Fruit fly (Drosophila melanogaster) whole organism, embryonic: ENCODE measurements around the gene Adsl.

Experiments
- CG10209 ChIP-seq: fragments of 200-800 bp; sonication (Bioruptor generic); optimal IDR thresholded peaks from 3 replicates; lab custom pipeline; 2017; ENCODE audit warnings: missing biosample characterization, mild to moderate bottlenecking, missing genetic modification characterization, missing genetic modification reagents
- CG10462 ChIP-seq: fragments of 200-800 bp; sonication (Bioruptor generic); optimal IDR thresholded peaks from 2 replicates; lab custom pipeline; 2016; ENCODE audit warnings: missing biosample characterization, missing genetic modification characterization
- CG11696 ChIP-seq: fragments of 200-800 bp; sonication (Bioruptor generic); IDR thresholded peaks from 2 replicates; pipeline ENCODE4 v1.3.6; 2022; ENCODE audit warnings: missing biosample characterization, missing genetic modification characterization
- CG12744 ChIP-seq: fragments of 200-800 bp; sonication (Bioruptor generic); optimal IDR thresholded peaks from 2 replicates; lab custom pipeline; 2016; ENCODE audit warnings: missing biosample characterization, missing genetic modification characterization
- CG13424 ChIP-seq: fragments of 200-800 bp; sonication (Bioruptor generic); optimal IDR thresholded peaks from 2 replicates; lab custom pipeline; 2019; ENCODE audit warnings: missing biosample characterization, mild to moderate bottlenecking, missing genetic modification characterization, moderate library complexity
- CG15073 ChIP-seq: fragments of 200-800 bp; sonication (Bioruptor generic); optimal IDR thresholded peaks from 2 replicates; lab custom pipeline; 2016; ENCODE audit warnings: missing biosample characterization, missing genetic modification characterization
- CG1529 ChIP-seq: fragments of 200-800 bp; sonication (Bioruptor generic); optimal IDR thresholded peaks from 3 replicates; lab custom pipeline; 2018; ENCODE audit warnings: missing biosample characterization, missing genetic modification characterization
- CG1602 ChIP-seq: fragments of 200-800 bp; sonication (Bioruptor generic); optimal IDR thresholded peaks from 3 replicates; lab custom pipeline; 2016; ENCODE audit warnings: missing biosample characterization, missing genetic modification characterization
- CG1647 ChIP-seq: fragments of 200-800 bp; sonication (Bioruptor generic); optimal IDR thresholded peaks from 3 replicates; lab custom pipeline; 2016; ENCODE audit warnings: missing biosample characterization, missing genetic modification characterization
- CG16815 ChIP-seq: fragments of 200-800 bp; sonication (Bioruptor generic); optimal IDR thresholded peaks from 3 replicates; lab custom pipeline; 2017; ENCODE audit warnings: missing biosample characterization, mild to moderate bottlenecking, missing genetic modification characterization
- CG17328 ChIP-seq: fragments of 200-800 bp; sonication (Bioruptor generic); IDR thresholded peaks from 2 replicates; pipeline ENCODE4 v1.3.6; 2022; ENCODE audit warnings: missing biosample characterization, missing genetic modification characterization
- CG17612 ChIP-seq: fragments of 200-800 bp; sonication (Bioruptor generic); IDR thresholded peaks from 2 replicates; pipeline ENCODE4 v1.3.6; 2022; ENCODE audit warnings: missing biosample characterization, missing genetic modification characterization
- CG17829 ChIP-seq: fragments of 200-800 bp; optimal IDR thresholded peaks from 2 replicates; lab custom pipeline; 2019; ENCODE audit warnings: missing biosample characterization, mild to moderate bottlenecking, missing genetic modification characterization, moderate library complexity
- CG18476 ChIP-seq: fragments of 200-800 bp; sonication (Bioruptor generic); optimal IDR thresholded peaks from 2 replicates; lab custom pipeline; 2016; ENCODE audit warnings: missing biosample characterization, mild to moderate bottlenecking, missing genetic modification characterization
- CG6683 ChIP-seq: fragments of 200-800 bp; sonication (Bioruptor generic); optimal IDR thresholded peaks from 2 replicates; lab custom pipeline; 2017; ENCODE audit warnings: missing biosample characterization, mild to moderate bottlenecking, missing genetic modification characterization, missing genetic modification reagents
- CG7786 ChIP-seq: fragments of 200-800 bp; sonication (Bioruptor generic); optimal IDR thresholded peaks from 2 replicates; lab custom pipeline; 2016; ENCODE audit warnings: missing biosample characterization, missing genetic modification characterization
- CG7963 ChIP-seq: fragments of 200-800 bp; sonication (Bioruptor generic); IDR thresholded peaks from 3 replicates; pipeline ENCODE4 v1.3.6; 2022; ENCODE audit warnings: missing biosample characterization, missing genetic modification characterization; ENCODE audit not compliant: partially characterized antibody
- CG7987 ChIP-seq: fragments of 200-800 bp; sonication (Bioruptor generic); optimal IDR thresholded peaks from 2 replicates; lab custom pipeline; 2018; ENCODE audit warnings: missing biosample characterization, mild to moderate bottlenecking, missing genetic modification characterization, moderate library complexity
- CG8944 ChIP-seq: fragments of 200-800 bp; sonication (Bioruptor generic); optimal IDR thresholded peaks from 3 replicates; lab custom pipeline; 2016; ENCODE audit warnings: missing biosample characterization, missing genetic modification characterization
- Eip74EF ChIP-seq, 2 experiments: fragments of 200-800 bp in 1 of 2; fragments of >200 bp in 1 of 2; sonication (Bioruptor generic) in 1 of 2; optimal IDR thresholded peaks; 2 replicates each; lab custom pipeline; 2017 to 2019; ENCODE audit warnings: missing biosample characterization in 2 of 2, missing genetic modification characterization in 2 of 2, mild to moderate bottlenecking in 1 of 2, moderate library complexity in 1 of 2
- Fer1 ChIP-seq: fragments of 200-800 bp; sonication (Bioruptor generic); optimal IDR thresholded peaks from 2 replicates; lab custom pipeline; 2017; ENCODE audit warnings: missing biosample characterization, mild to moderate bottlenecking, missing genetic modification characterization
- H2.0 ChIP-seq: fragments of 200-800 bp; sonication (Bioruptor generic); IDR thresholded peaks from 2 replicates; pipeline ENCODE4 v1.3.6; 2022; ENCODE audit warnings: missing biosample characterization, missing genetic modification characterization
- Jarid2 ChIP-seq: fragments of 200-800 bp; sonication (Bioruptor generic); optimal IDR thresholded peaks from 3 replicates; lab custom pipeline; 2017; ENCODE audit warnings: mild to moderate bottlenecking, missing biosample characterization, missing genetic modification reagents, missing genetic modification characterization
- Lhr ChIP-seq: fragments of 200-800 bp; sonication (Bioruptor generic); optimal IDR thresholded peaks from 3 replicates; lab custom pipeline; 2017; ENCODE audit warnings: mild to moderate bottlenecking, missing biosample characterization, missing genetic modification reagents, missing genetic modification characterization
- NC2β ChIP-seq: fragments of 200-800 bp; sonication (Bioruptor generic); optimal IDR thresholded peaks from 2 replicates; lab custom pipeline; 2016; ENCODE audit warnings: missing biosample characterization, missing genetic modification characterization
- Neu2 ChIP-seq: fragments of 200-800 bp; sonication (Bioruptor generic); optimal IDR thresholded peaks from 3 replicates; lab custom pipeline; 2016; ENCODE audit warnings: missing biosample characterization, missing genetic modification characterization, borderline replicate concordance
- PHDP ChIP-seq: fragments of 200-800 bp; sonication (Bioruptor generic); optimal IDR thresholded peaks from 3 replicates; lab custom pipeline; 2018; ENCODE audit warnings: missing biosample characterization, mild to moderate bottlenecking, missing genetic modification characterization, moderate library complexity
- Scr ChIP-seq: fragments of 200-800 bp; sonication (Bioruptor generic); IDR thresholded peaks from 2 replicates; pipeline ENCODE4 v1.3.6; 2022; ENCODE audit warnings: missing biosample characterization, missing genetic modification characterization; ENCODE audit not compliant: partially characterized antibody
- Tbp ChIP-seq: fragments of >200 bp; optimal IDR thresholded peaks from 2 replicates; lab custom pipeline; 2018; ENCODE audit warnings: missing biosample characterization, missing genetic modification characterization
- bigmax ChIP-seq: fragments of 200-800 bp; sonication (Bioruptor generic); optimal IDR thresholded peaks from 2 replicates; lab custom pipeline; 2018; ENCODE audit warnings: missing biosample characterization, mild to moderate bottlenecking, missing genetic modification characterization
- br ChIP-seq: fragments of >200 bp; optimal IDR thresholded peaks from 2 replicates; lab custom pipeline; 2017
- btn ChIP-seq: fragments of 200-800 bp; sonication (Bioruptor generic); optimal IDR thresholded peaks from 2 replicates; lab custom pipeline; 2016; ENCODE audit warnings: missing biosample characterization, missing genetic modification characterization
- caup ChIP-seq: fragments of 200-800 bp; sonication (Bioruptor generic); optimal IDR thresholded peaks from 3 replicates; lab custom pipeline; 2017; ENCODE audit warnings: missing biosample characterization, mild to moderate bottlenecking, missing genetic modification characterization, moderate library complexity; ENCODE audit not compliant: severe bottlenecking
- ftz-f1 ChIP-seq: fragments of 200-800 bp; sonication (Bioruptor generic); optimal IDR thresholded peaks from 2 replicates; lab custom pipeline; 2016; ENCODE audit warnings: missing biosample characterization, missing genetic modification characterization
- gro ChIP-seq: fragments of 200-800 bp; sonication (Bioruptor generic); optimal IDR thresholded peaks from 2 replicates; lab custom pipeline; 2016; ENCODE audit warnings: missing biosample characterization, missing genetic modification characterization
- gsb ChIP-seq: fragments of 200-800 bp; sonication (Bioruptor generic); IDR thresholded peaks from 2 replicates; pipeline ENCODE4 v1.3.6; 2022; ENCODE audit warnings: missing biosample characterization, missing genetic modification characterization
- ind ChIP-seq: fragments of 200-800 bp; sonication (Bioruptor generic); optimal IDR thresholded peaks from 3 replicates; lab custom pipeline; 2016; ENCODE audit warnings: missing biosample characterization, missing genetic modification characterization
- kay ChIP-seq: fragments of 200-800 bp; sonication (Bioruptor generic); optimal IDR thresholded peaks from 2 replicates; lab custom pipeline; 2016; ENCODE audit warnings: missing biosample characterization, missing genetic modification characterization
- lov ChIP-seq, 2 experiments: fragments of 200-800 bp in 1 of 2; fragments of >200 bp in 1 of 2; sonication (Bioruptor generic) in 1 of 2; IDR thresholded peaks in 1 of 2; optimal IDR thresholded peaks in 1 of 2; 2 replicates in 1 of 2; 3 replicates in 1 of 2; pipeline versions ENCODE4 v1.3.6 to Lab custom; 2017 to 2022; ENCODE audit warnings: missing biosample characterization in 1 of 2, missing genetic modification characterization in 1 of 2
- nau ChIP-seq: fragments of 200-800 bp; sonication (Bioruptor generic); optimal IDR thresholded peaks from 3 replicates; lab custom pipeline; 2017; ENCODE audit warnings: missing biosample characterization, mild to moderate bottlenecking, missing genetic modification characterization, missing genetic modification reagents
- sc ChIP-seq, 3 experiments: fragments of >200 bp in 2 of 3; fragments of 200-800 bp in 1 of 3; sonication (Bioruptor generic) in 1 of 3; optimal IDR thresholded peaks; 2 replicates in 2 of 3; 3 replicates in 1 of 3; lab custom pipeline; 2017; ENCODE audit warnings: mild to moderate bottlenecking in 1 of 3, missing biosample characterization in 1 of 3, missing genetic modification characterization in 1 of 3, missing genetic modification reagents in 1 of 3
- schlank ChIP-seq: fragments of 200-800 bp; sonication (Bioruptor generic); optimal IDR thresholded peaks from 2 replicates; lab custom pipeline; 2018; ENCODE audit warnings: missing biosample characterization, mild to moderate bottlenecking, missing genetic modification characterization
- sens-2 ChIP-seq: fragments of 200-800 bp; sonication (Bioruptor generic); IDR thresholded peaks from 2 replicates; pipeline ENCODE4 v1.3.6; 2022; ENCODE audit warnings: missing biosample characterization, missing genetic modification characterization
- slp2 ChIP-seq: fragments of 200-800 bp; sonication (Bioruptor generic); optimal IDR thresholded peaks from 2 replicates; lab custom pipeline; 2016; ENCODE audit warnings: missing biosample characterization, missing genetic modification characterization
- sqz ChIP-seq: fragments of 200-800 bp; sonication (Bioruptor generic); optimal IDR thresholded peaks from 3 replicates; lab custom pipeline; 2018; ENCODE audit warnings: missing biosample characterization, mild to moderate bottlenecking, missing genetic modification characterization
- tin ChIP-seq: fragments of 200-800 bp; sonication (Bioruptor generic); optimal IDR thresholded peaks from 3 replicates; lab custom pipeline; 2016; ENCODE audit warnings: missing biosample characterization, missing genetic modification characterization
- twi ChIP-seq: fragments of 200-800 bp; optimal IDR thresholded peaks from 2 replicates; lab custom pipeline; 2019; ENCODE audit warnings: missing biosample characterization, mild to moderate bottlenecking, missing genetic modification characterization, moderate library complexity
- wek ChIP-seq: fragments of 200-800 bp; sonication (Bioruptor generic); optimal IDR thresholded peaks from 3 replicates; lab custom pipeline; 2018; ENCODE audit warnings: missing biosample characterization, mild to moderate bottlenecking, missing genetic modification characterization, moderate library complexity
- z ChIP-seq: fragments of 200-800 bp; sonication (Bioruptor generic); IDR thresholded peaks from 3 replicates; pipeline ENCODE4 v1.3.6; 2022; ENCODE audit warnings: missing biosample characterization, missing genetic modification characterization

The Adsl gene

DNA sequence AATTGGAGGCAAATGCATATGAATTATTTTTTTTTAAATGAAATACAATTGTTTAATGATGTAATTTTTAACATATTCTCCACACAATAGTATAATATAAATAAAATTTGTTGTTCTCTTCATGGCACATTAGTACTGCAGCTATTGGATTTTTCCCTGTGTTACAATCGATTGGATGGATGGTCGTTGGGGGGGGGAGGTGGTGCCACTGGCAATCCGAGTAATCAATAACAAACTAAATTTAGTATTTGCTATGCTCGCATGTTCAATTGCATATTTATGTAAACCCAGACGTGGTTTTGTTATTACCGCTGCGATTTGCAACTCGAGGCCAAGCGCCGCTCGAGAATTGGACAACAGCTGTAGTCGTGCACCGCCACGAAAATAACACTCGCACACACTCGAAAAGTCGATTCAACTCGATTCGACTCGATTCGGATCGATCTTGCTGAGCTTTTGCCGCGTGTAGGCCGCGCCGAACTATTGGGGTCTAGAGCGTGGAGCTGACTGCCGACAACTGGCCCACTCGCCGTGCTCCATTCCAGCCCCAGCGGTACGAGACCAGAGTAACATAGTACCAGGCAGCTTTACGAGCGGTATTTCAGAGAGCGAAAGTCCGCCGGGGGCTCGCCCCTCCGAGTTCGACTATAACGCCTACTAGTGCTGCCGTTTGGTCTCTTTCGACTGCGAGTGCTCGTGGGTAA is 33.5 kb downstream of the Adsl start, which contains the start of gene CG18622 (continued):
- TF ChIP-seq sc (optimal IDR thresholded peaks at IDR 0.05; lab: Kevin White, UChicago) (no peak), sc (GFP tag; optimal IDR thresholded peaks at IDR 0.05; lab: Kevin White, UChicago) (peak; percentile 23), Eip74EF (GFP tag; optimal IDR thresholded peaks at IDR 0.05; lab: Kevin White, UChicago) (no peak), CG1647 (GFP tag; lab: Kevin White, UChicago) (no peak), slp2 (GFP tag; lab: Kevin White, UChicago) (no peak), ind (GFP tag; lab: Kevin White, UChicago) (no peak), br (lab: Kevin White, UChicago) (no peak), nau (GFP tag; lab: Kevin White, UChicago) (no peak), Fer1 (GFP tag; lab: Kevin White, UChicago) (no peak), H2.0 (GFP tag; lab: Robert Waterston, UW) (no peak), gro (GFP tag; lab: Kevin White, UChicago) (no peak), CG12744 (GFP tag; lab: Kevin White, UChicago) (no peak), twi (tag; lab: Kevin White, UChicago) (no peak), CG7987 (GFP tag; lab: Kevin White, UChicago) (peak; percentile 26), NC2β (GFP tag; lab: Kevin White, UChicago) (no peak), CG17612 (GFP tag; lab: Robert Waterston, UW) (no peak), CG1529 (GFP tag; lab: Kevin White, UChicago) (no peak), CG17328 (no peak), Jarid2 (peak; percentile 87), CG15073 (GFP tag; lab: Kevin White, UChicago) (no peak), PHDP (tag; lab: Kevin White, UChicago) (no peak), CG13424 (tag; lab: Kevin White, UChicago) (no peak), CG1602 (GFP tag; lab: Kevin White, UChicago) (no peak), btn (GFP tag; lab: Kevin White, UChicago) (no peak), ftz-f1 (GFP tag; lab: Kevin White, UChicago) (peak; percentile 86), Neu2 (GFP tag; lab: Kevin White, UChicago) (no peak), sens-2 (GFP tag; lab: Robert Waterston, UW) (no peak), CG7963 (GFP tag; lab: Robert Waterston, UW) (0 out of 3 replicates have a peak, but pooled peaks have one; percentile 34), CG10462 (no peak), CG6683 (no peak), caup (GFP tag; lab: Kevin White, UChicago) (peak; percentile 33), sqz (GFP tag; lab: Kevin White, UChicago) (no peak), wek (GFP tag; lab: Kevin White, UChicago) (no peak), bigmax (no peak), CG11696 (no peak), CG18476 (GFP tag; lab: Kevin White, UChicago) (no peak), z (GFP tag; lab: Robert Waterston, UW) (no peak; the same call in 2 of the 3 replicates), lov (optimal IDR thresholded peaks at IDR 0.05; lab: Kevin White, UChicago) (no peak), lov (GFP tag; IDR thresholded peaks at IDR 0.05; lab: Robert Waterston, UW) (no peak), CG17829 (no peak), tin (GFP tag; lab: Kevin White, UChicago) (no peak), CG16815 (GFP tag; lab: Kevin White, UChicago) (no peak), schlank (tag; lab: Kevin White, UChicago) (no peak), CG8944 (GFP tag; lab: Kevin White, UChicago) (no peak), Tbp (no peak), CG10209 (GFP tag; lab: Kevin White, UChicago) (no peak), CG7786 (GFP tag; lab: Kevin White, UChicago) (no peak), kay (no peak), Lhr (GFP tag; lab: Kevin White, UChicago) (no peak), gsb (GFP tag; lab: Robert Waterston, UW) (no peak), Scr (GFP tag; lab: Robert Waterston, UW) (no peak)
